Worm (Caenorhabditis elegans) whole organism, L4 larva: ENCODE measurements around the gene Y51A2A.12.
"Not testable (repeated sequence)": the region's sequence is repeated elsewhere in the genome, so short reads cannot be mapped to it uniquely, and the experiment has no call there.

ENCODE experiments used
- F37D6.2 ChIP-seq: sonication (generic microtip); optimal IDR thresholded peaks from 2 replicates; lab custom pipeline; 2016; ENCODE audit warnings: mild to moderate bottlenecking, missing genetic modification characterization, missing compliant biosample characterization
- Y75B8A.6 ChIP-seq: fragments of 200-800 bp; sonication (Bioruptor generic); IDR thresholded peaks from 2 replicates; pipeline ENCODE4 v1.3.6; 2022; ENCODE audit warnings: missing genetic modification reagents, missing genetic modification characterization, missing compliant biosample characterization
- ceh-20 ChIP-seq: fragments of 200-800 bp; sonication (Bioruptor generic); IDR thresholded peaks from 2 replicates; pipeline ENCODE4 v1.3.6; 2022; ENCODE audit warnings: missing genetic modification reagents, missing genetic modification characterization, missing compliant biosample characterization
- ceh-62 ChIP-seq: sonication (generic microtip); optimal IDR thresholded peaks from 2 replicates; lab custom pipeline; 2017; ENCODE audit warnings: missing biosample characterization, missing genetic modification characterization
- dmd-6 ChIP-seq: fragments of 200-800 bp; sonication (Bioruptor generic); IDR thresholded peaks from 2 replicates; pipeline ENCODE4 v1.3.6; 2022; ENCODE audit warnings: missing genetic modification reagents, missing genetic modification characterization, missing compliant biosample characterization
- dmd-9 ChIP-seq: fragments of 200-800 bp; sonication (Bioruptor generic); IDR thresholded peaks from 2 replicates; pipeline ENCODE4 v1.3.6; 2022; ENCODE audit warnings: missing genetic modification reagents, missing genetic modification characterization, missing compliant biosample characterization
- dve-1 ChIP-seq: sonication (generic microtip); optimal IDR thresholded peaks from 2 replicates; lab custom pipeline; 2017; ENCODE audit warnings: antibody characterized with exemption, mild to moderate bottlenecking, missing genetic modification characterization, missing compliant biosample characterization; ENCODE audit not compliant: insufficient read depth
- fkh-10 ChIP-seq: fragments of 150-350 bp; optimal IDR thresholded peaks from 2 replicates; lab custom pipeline; 2014; ENCODE audit warnings: missing biosample characterization, missing genetic modification reagents, missing genetic modification characterization
- gei-8 ChIP-seq: fragments of 200-800 bp; sonication (Bioruptor generic); optimal IDR thresholded peaks from 2 replicates; lab custom pipeline; 2018; ENCODE audit warnings: mild to moderate bottlenecking, missing genetic modification characterization, missing compliant biosample characterization
- hif-1 ChIP-seq, 2 experiments: sonication (generic microtip); optimal IDR thresholded peaks; 2 replicates each; lab custom pipeline; 2016 to 2017; ENCODE audit warnings: missing compliant biosample characterization in 2 of 2, missing genetic modification characterization in 2 of 2, missing genetic modification reagents in 2 of 2, missing genotype in 2 of 2, mild to moderate bottlenecking in 1 of 2
- hlh-11 ChIP-seq: fragments of 200-800 bp; sonication (Bioruptor generic); optimal IDR thresholded peaks from 2 replicates; lab custom pipeline; 2018; ENCODE audit warnings: mild to moderate bottlenecking, missing genetic modification characterization, missing compliant biosample characterization
- hlh-30 ChIP-seq: sonication (generic microtip); optimal IDR thresholded peaks from 2 replicates; lab custom pipeline; 2017; ENCODE audit warnings: antibody characterized with exemption, mild to moderate bottlenecking, missing genetic modification characterization, missing compliant biosample characterization; ENCODE audit not compliant: insufficient read depth
- lim-7 ChIP-seq: fragments of 200-800 bp; sonication (Bioruptor generic); IDR thresholded peaks from 2 replicates; pipeline ENCODE4 v1.3.6; 2022; ENCODE audit warnings: missing genetic modification characterization, missing compliant biosample characterization
- madf-5 ChIP-seq, 2 experiments: fragments of 200-800 bp; sonication (Bioruptor generic); IDR thresholded peaks; 2 replicates each; pipeline ENCODE4 v1.3.6; 2022; ENCODE audit warnings: missing compliant biosample characterization in 2 of 2, missing genetic modification characterization in 2 of 2
- mdl-1 ChIP-seq, 2 experiments: fragments of 150-350 bp in 1 of 2; sonication (generic microtip) in 1 of 2; optimal IDR thresholded peaks; 2 replicates each; lab custom pipeline; 2014 to 2017; ENCODE audit warnings: missing biosample characterization in 2 of 2, missing genetic modification characterization in 2 of 2
- nhr-102 ChIP-seq: sonication (generic microtip); optimal IDR thresholded peaks from 2 replicates; lab custom pipeline; 2016; ENCODE audit warnings: mild to moderate bottlenecking, missing genetic modification characterization, moderate library complexity, missing compliant biosample characterization
- nhr-11 ChIP-seq: fragments of 150-350 bp; optimal IDR thresholded peaks from 2 replicates; lab custom pipeline; 2014; ENCODE audit warnings: missing biosample characterization, missing genetic modification characterization
- nhr-28 ChIP-seq: fragments of 150-350 bp; optimal IDR thresholded peaks from 2 replicates; lab custom pipeline; 2014; ENCODE audit warnings: missing biosample characterization, missing genetic modification characterization
- php-3 ChIP-seq: fragments of 200-800 bp; sonication (Bioruptor generic); IDR thresholded peaks from 2 replicates; pipeline ENCODE4 v1.3.6; 2022; ENCODE audit warnings: missing genetic modification reagents, missing genetic modification characterization, missing compliant biosample characterization
- pqm-1 ChIP-seq: sonication (generic microtip); optimal IDR thresholded peaks from 2 replicates; lab custom pipeline; 2017; ENCODE audit warnings: missing biosample characterization, missing genetic modification characterization
- set-16 ChIP-seq: fragments of 200-800 bp; sonication (Bioruptor generic); IDR thresholded peaks from 2 replicates; pipeline ENCODE4 v1.3.6; 2022; ENCODE audit warnings: missing genetic modification reagents, missing genetic modification characterization, missing compliant biosample characterization
- snpc-4 ChIP-seq: fragments of 150-350 bp; optimal IDR thresholded peaks from 2 replicates; lab custom pipeline; 2014; ENCODE audit warnings: missing biosample characterization, missing genetic modification characterization
- spr-3 ChIP-seq: fragments of 200-800 bp; sonication (Bioruptor generic); optimal IDR thresholded peaks from 2 replicates; lab custom pipeline; 2018; ENCODE audit warnings: mild to moderate bottlenecking, missing genetic modification characterization, missing compliant biosample characterization
- tag-97 ChIP-seq: fragments of 200-800 bp; sonication (Bioruptor generic); IDR thresholded peaks from 2 replicates; pipeline ENCODE4 v1.3.6; 2022; ENCODE audit warnings: missing genetic modification characterization, missing compliant biosample characterization
- unc-62 ChIP-seq, 3 experiments: fragments of 150-350 bp in 1 of 3; sonication (generic microtip); optimal IDR thresholded peaks in 2 of 3; peaks in 1 of 3; 1 replicate in 1 of 3; 2 replicates in 2 of 3; lab custom pipeline; 2014 to 2017; ENCODE audit warnings: missing biosample characterization in 3 of 3, missing genetic modification characterization in 3 of 3, missing genetic modification reagents in 3 of 3, missing genotype in 1 of 3
- zag-1 ChIP-seq: fragments of 150-350 bp; optimal IDR thresholded peaks from 2 replicates; lab custom pipeline; 2014; ENCODE audit warnings: missing biosample characterization, missing genetic modification characterization
- zip-11 ChIP-seq: fragments of 200-800 bp; sonication (Bioruptor generic); IDR thresholded peaks from 2 replicates; pipeline ENCODE4 v1.3.6; 2022; ENCODE audit warnings: missing genetic modification characterization, missing compliant biosample characterization
- ztf-7 ChIP-seq: fragments of 150-350 bp; optimal IDR thresholded peaks from 2 replicates; lab custom pipeline; 2014; ENCODE audit warnings: missing biosample characterization, missing genetic modification characterization

Y51A2A.12 gene

DNA sequence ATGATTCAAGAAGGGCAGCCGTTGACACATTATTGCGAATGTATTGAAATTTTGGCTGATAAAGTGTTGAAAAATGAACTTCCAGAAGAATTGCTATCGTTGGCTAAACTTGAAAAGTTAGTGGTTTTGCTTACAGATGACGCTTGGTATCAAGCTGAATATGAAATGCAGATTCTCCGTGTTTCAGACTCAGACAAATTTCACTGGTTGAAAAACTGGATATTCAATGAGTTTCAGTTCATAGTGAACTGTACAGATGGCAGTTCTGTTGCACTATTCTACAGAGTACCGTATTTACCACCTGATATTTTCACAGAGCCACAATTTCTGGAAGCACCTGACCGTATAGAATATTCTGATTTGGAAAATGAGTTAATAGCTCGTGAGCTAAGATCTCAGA is 6.9 kb downstream of the Y51A2A.12 start:
- no peak for TF ChIP-seq dve-1
- TF ChIP-seq madf-5 (GFP tag; IDR thresholded peaks at IDR 0.05; lab: Robert Waterston, UW) = no peak
- no peak for TF ChIP-seq ztf-7 (tag; lab: Kevin White, UChicago)
- TF ChIP-seq ceh-20 (GFP tag; lab: Robert Waterston, UW) = no peak
- TF ChIP-seq unc-62 (GFP tag; optimal IDR thresholded peaks at IDR 0.05 in 1 of 2; lab: Kevin White, UChicago) = peak in 1 of 2 experiments; percentile 96
- TF ChIP-seq unc-62 (tag; optimal IDR thresholded peaks at IDR 0.05; lab: Kevin White, UChicago) = no peak

DNA sequence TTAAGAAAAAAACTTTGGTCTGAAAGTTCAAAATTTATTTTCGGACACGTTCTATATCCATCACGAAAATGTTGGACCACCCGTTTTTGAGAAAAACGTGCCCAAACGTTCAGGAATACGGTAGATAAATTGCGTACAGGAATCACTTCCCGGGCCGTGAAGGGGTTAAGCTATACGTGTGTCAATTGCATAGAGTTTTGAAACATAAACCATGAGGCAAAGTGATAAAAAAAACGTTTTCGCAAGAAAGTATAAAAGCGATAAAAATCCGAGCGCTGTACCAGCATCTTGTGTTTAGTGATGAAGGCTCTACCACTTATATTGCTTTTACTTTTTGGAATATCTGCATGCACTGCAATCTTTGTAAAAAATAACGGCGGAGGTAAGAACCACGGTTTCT is 10.0 kb downstream of the Y51A2A.12 start, which contains the start of gene Y51A2A.6:
Gene Y51A2A.6 (plus strand): TSS at position 301 of the 400 bp plus-strand sequence.
- not testable (repeated sequence) for TF ChIP-seq tag-97; F37D6.2 (tag; lab: Kevin White, UChicago); lim-7 (GFP tag; lab: Robert Waterston, UW)

DNA sequence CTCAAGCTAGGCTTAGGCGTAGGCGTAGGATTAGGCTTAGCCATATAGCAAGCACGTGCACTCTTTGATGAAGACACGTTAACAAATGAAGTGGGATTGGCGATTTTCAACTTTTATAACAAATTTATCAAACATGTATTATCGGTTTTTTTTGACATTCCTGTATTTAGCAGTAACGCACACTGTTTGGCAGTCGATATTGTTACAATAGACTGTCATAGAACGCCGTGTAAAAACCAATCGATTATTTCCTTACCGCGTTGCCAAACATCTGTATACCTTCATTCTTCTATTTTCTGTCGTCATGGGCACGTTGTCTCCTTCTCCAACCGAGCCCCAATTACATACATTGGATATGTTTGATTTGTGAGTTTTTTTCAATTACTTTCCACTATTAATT is 25.9 kb downstream of the Y51A2A.12 start, which contains the start of gene fbxb-119:
Gene fbxb-119 (plus strand): TSS at position 301 of the 400 bp plus-strand sequence.
- no peak for TF ChIP-seq nhr-28 (tag; lab: Kevin White, UChicago)
- peak in 1 of 2 experiments; percentile 23 for TF ChIP-seq unc-62 (GFP tag; optimal IDR thresholded peaks at IDR 0.05 in 1 of 2; lab: Kevin White, UChicago)
- no peak for TF ChIP-seq unc-62 (tag; optimal IDR thresholded peaks at IDR 0.05; lab: Kevin White, UChicago)

DNA sequence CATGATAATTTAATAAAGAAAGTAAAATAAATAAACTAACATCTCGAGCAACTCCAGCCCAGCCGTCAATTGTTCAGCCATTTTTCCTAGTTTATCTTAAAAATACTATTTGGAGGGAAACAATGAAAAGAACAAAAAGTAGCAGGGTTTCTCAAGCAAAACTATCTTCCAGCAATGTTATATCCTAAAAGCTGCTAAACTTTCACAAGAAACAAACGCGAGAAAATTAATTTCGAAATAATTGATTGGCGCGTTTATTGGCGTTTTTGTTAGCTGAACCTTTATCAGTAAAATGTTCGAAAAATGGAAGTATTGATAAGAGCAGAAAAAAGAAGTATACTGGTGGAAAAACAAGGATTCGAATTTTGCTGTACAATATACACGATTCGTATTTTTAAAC is 30.8 kb downstream of the Y51A2A.12 start, which contains the start of gene B0462.5:
Gene B0462.5 (minus strand): TSS at position 101 of the 400 bp plus-strand sequence.
- TF ChIP-seq set-16 (GFP tag; lab: Robert Waterston, UW) (no peak), pqm-1 (tag; lab: Kevin White, UChicago) (peak; percentile 74)

DNA sequence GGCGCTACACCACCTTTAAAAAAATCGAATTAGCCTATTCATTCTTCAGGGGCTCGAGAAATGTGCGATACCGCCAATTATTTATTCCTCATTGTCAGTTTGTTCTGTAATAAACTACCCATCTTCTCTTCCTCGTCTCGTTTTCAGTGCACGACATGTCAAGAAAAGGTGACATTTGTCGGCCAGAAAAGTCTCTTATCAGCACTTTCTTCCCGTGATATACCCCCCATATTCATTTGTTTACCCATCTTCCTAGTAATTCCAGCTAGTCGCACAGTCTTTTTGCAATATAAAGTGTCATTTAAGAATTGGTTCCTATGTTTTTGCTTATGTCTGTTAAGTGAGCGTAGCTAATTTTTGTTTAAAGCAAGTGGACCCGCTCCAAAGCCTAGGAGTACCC is 32.1 kb downstream of the Y51A2A.12 start:
- TF ChIP-seq pqm-1 (tag; lab: Kevin White, UChicago) = peak; percentile 66
- peak; percentile 39 for TF ChIP-seq hlh-11
- peak; percentile 55 for TF ChIP-seq dmd-6 (GFP tag; lab: Robert Waterston, UW)
- no peak for TF ChIP-seq nhr-102 (tag; lab: Kevin White, UChicago)
- no peak for TF ChIP-seq dve-1
- TF ChIP-seq php-3 (GFP tag; lab: Robert Waterston, UW) = 0 out of 2 replicates have a peak, but pooled peaks have one; percentile 18
- peak; percentile 48 for TF ChIP-seq nhr-28 (tag; lab: Kevin White, UChicago)
- no peak for TF ChIP-seq gei-8 (GFP tag; lab: Kevin White, UChicago)

DNA sequence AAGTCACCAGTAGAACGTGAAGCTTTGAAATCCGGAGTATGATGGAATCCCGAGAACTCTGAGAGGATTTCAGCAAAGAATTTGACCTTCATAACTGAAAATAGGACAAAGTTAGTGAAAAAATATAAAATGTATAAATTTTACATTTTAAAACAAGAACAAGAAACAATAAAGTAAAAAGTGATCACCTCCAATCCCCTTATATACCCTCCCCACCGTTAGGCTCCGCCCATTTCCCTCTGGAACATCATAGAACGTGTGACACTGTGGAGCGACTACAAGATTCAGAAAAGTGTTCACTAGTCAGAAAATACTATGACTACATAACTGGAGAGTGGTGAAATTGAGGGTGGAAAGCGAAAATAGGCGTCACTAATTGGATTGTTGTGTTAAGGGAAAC is 38.7 kb downstream of the Y51A2A.12 start, which contains the start of gene B0462.4:
Gene B0462.4 (minus strand): TSS at position 101 of the 400 bp plus-strand sequence.
- TF ChIP-seq dmd-9 (no peak), gei-8 (GFP tag; lab: Kevin White, UChicago) (no peak), Y75B8A.6 (GFP tag; lab: Robert Waterston, UW) (no peak), ceh-62 (tag; lab: Kevin White, UChicago) (no peak), nhr-11 (tag; lab: Kevin White, UChicago) (no peak), hif-1 (tag; optimal IDR thresholded peaks at IDR 0.05; lab: Kevin White, UChicago) (no peak), nhr-28 (tag; lab: Kevin White, UChicago) (no peak), spr-3 (no peak), mdl-1 (tag; optimal IDR thresholded peaks at IDR 0.05; lab: Kevin White, UChicago) (no peak), fkh-10 (GFP tag; lab: Kevin White, UChicago) (no peak), zag-1 (no peak), zip-11 (no peak), hlh-30 (tag; lab: Kevin White, UChicago) (no peak), snpc-4 (tag; lab: Kevin White, UChicago) (no peak)
- TF ChIP-seq, all 104 proteins: peak for 0
